Worm (Caenorhabditis elegans): ENCODE measurements around the gene srg-34.

- TF ChIP-seq ama-1 (optimal IDR thresholded peaks at IDR 0.05) (no peak), mep-1 (tag; optimal IDR thresholded peaks at IDR 0.05) (no peak)
Observed at ce11 chrV:18524460-18524859, 40.2 kb downstream of the srg-34 start, which contains the start of gene hmit-1.2.

Measured in whole organism, L1 larva.